Fruit fly (Drosophila melanogaster): ENCODE results near the gene CG4199.

The CG4199 gene

dm6 chrX:2083109-2083508 lies 9.8 kb upstream of the CG4199 start (continued):
- TF ChIP-seq CG8765 (GFP tag; IDR thresholded peaks at IDR 0.05) (peak; percentile 42; the same call in 1 of the 2 replicates), Dek (tag; optimal IDR thresholded peaks at IDR 0.05) (peak; percentile 52), chm (GFP tag; IDR thresholded peaks at IDR 0.05) (peak; percentile 10; the same call in 1 of the 2 replicates), ERR (GFP tag; optimal IDR thresholded peaks at IDR 0.05) (no peak), C15 (GFP tag; IDR thresholded peaks at IDR 0.05) (no peak), kni (GFP tag; optimal IDR thresholded peaks at IDR 0.05) (no peak), B-H2 (GFP tag; optimal IDR thresholded peaks at IDR 0.05) (peak; percentile 37), Max (GFP tag; optimal IDR thresholded peaks at IDR 0.05) (no peak), CG4328 (GFP tag; optimal IDR thresholded peaks at IDR 0.05) (no peak), ind (GFP tag; optimal IDR thresholded peaks at IDR 0.05) (peak; percentile 67), esg (GFP tag; conservative IDR thresholded peaks at IDR 0.05) (peak; percentile 56), CG15514 (GFP tag; optimal IDR thresholded peaks at IDR 0.05) (peak; percentile 59), repo (GFP tag; optimal IDR thresholded peaks at IDR 0.05) (no peak), CG31388 (GFP tag; optimal IDR thresholded peaks at IDR 0.05) (no peak), otp (GFP tag; IDR thresholded peaks at IDR 0.05) (0 out of 3 replicates have a peak, but pooled peaks have one; percentile 32), Mad (GFP tag; optimal IDR thresholded peaks at IDR 0.05) (peak; percentile 11), H2.0 (GFP tag; IDR thresholded peaks at IDR 0.05) (peak; percentile 49), sima (GFP tag; optimal IDR thresholded peaks at IDR 0.05) (no peak), Hand (GFP tag; optimal IDR thresholded peaks at IDR 0.05) (peak; percentile 27), CG30403 (GFP tag; optimal IDR thresholded peaks at IDR 0.05) (peak; percentile 51), CG4617 (GFP tag; optimal IDR thresholded peaks at IDR 0.05; ENCODE audit: borderline replicate concordance) (no peak), dati (GFP tag; IDR thresholded peaks at IDR 0.05) (0 out of 2 replicates have a peak, but pooled peaks have one; percentile 20), CG17912 (GFP tag; optimal IDR thresholded peaks at IDR 0.05) (no peak), crc (GFP tag; optimal IDR thresholded peaks at IDR 0.05) (no peak), sr (GFP tag; IDR thresholded peaks at IDR 0.05) (no peak), nerfin-2 (GFP tag; IDR thresholded peaks at IDR 0.05; ENCODE audit: partially characterized antibody) (no peak), knrl (GFP tag; IDR thresholded peaks at IDR 0.05; ENCODE audit: partially characterized antibody) (no peak), NK7.1 (GFP tag; optimal IDR thresholded peaks at IDR 0.05) (no peak), cato (GFP tag; optimal IDR thresholded peaks at IDR 0.05; ENCODE audit: borderline replicate concordance) (no peak), D19A (tag; optimal IDR thresholded peaks at IDR 0.05) (no peak), Mrtf (GFP tag; IDR thresholded peaks at IDR 0.05) (peak; percentile 54; the same call in 1 of the 3 replicates), Dip2 (GFP tag; IDR thresholded peaks at IDR 0.05) (no peak), Dfd (GFP tag; optimal IDR thresholded peaks at IDR 0.05) (no peak), CG13424 (tag; optimal IDR thresholded peaks at IDR 0.05) (peak; percentile 41), bigmax (GFP tag; optimal IDR thresholded peaks at IDR 0.05) (no peak), CG4282 (GFP tag; optimal IDR thresholded peaks at IDR 0.05) (no peak), ac (GFP tag; optimal IDR thresholded peaks at IDR 0.05) (no peak), dmrt99B (tag; optimal IDR thresholded peaks at IDR 0.05) (peak; percentile 23), Nf-YB (GFP tag; optimal IDR thresholded peaks at IDR 0.05) (no peak), cad (GFP tag; optimal IDR thresholded peaks at IDR 0.05) (no peak), CG7786 (GFP tag; optimal IDR thresholded peaks at IDR 0.05) (peak; percentile 72), Ssrp (tag; optimal IDR thresholded peaks at IDR 0.05) (no peak), BEAF-32 (GFP tag; optimal IDR thresholded peaks at IDR 0.05) (no peak), onecut (GFP tag; IDR thresholded peaks at IDR 0.05) (no peak), Sry-β (GFP tag; optimal IDR thresholded peaks at IDR 0.05) (no peak), yki (optimal IDR thresholded peaks at IDR 0.05) (no peak), CG7556 (GFP tag; optimal IDR thresholded peaks at IDR 0.05) (no peak), Ptx1 (GFP tag; IDR thresholded peaks at IDR 0.05) (peak; percentile 64), CG2120 (GFP tag; optimal IDR thresholded peaks at IDR 0.05) (peak; percentile 86), Blimp-1 (GFP tag; optimal IDR thresholded peaks at IDR 0.05) (no peak), insv (GFP tag; optimal IDR thresholded peaks at IDR 0.05) (no peak), CG8089 (GFP tag; optimal IDR thresholded peaks at IDR 0.05) (no peak)

Measured in whole organism, embryonic.